Worm (Caenorhabditis elegans) whole organism, L1 larva: ENCODE data around the gene C38C3.4.

Experiments
- grh-1 ChIP-seq: fragments of 200-800 bp; sonication (Bioruptor generic); IDR thresholded peaks from 2 replicates; pipeline ENCODE4 v1.3.6; 2022; ENCODE audit warnings: missing genetic modification reagents, missing genetic modification characterization, missing compliant biosample characterization
- nhr-28 ChIP-seq: fragments of 150-350 bp; optimal IDR thresholded peaks from 2 replicates; lab custom pipeline; 2014; ENCODE audit warnings: missing biosample characterization, missing genetic modification characterization
- nhr-71 ChIP-seq: sonication (generic microtip); optimal IDR thresholded peaks from 2 replicates; lab custom pipeline; 2016; ENCODE audit warnings: mild to moderate bottlenecking, missing genetic modification characterization, moderate library complexity, missing compliant biosample characterization
- skn-1 ChIP-seq: fragments of 150-350 bp; optimal IDR thresholded peaks from 2 replicates; lab custom pipeline; 2014; ENCODE audit warnings: missing biosample characterization, missing genetic modification characterization
- unc-62 ChIP-seq: fragments of 150-350 bp; optimal IDR thresholded peaks from 2 replicates; lab custom pipeline; 2014; ENCODE audit warnings: missing biosample characterization, missing genetic modification reagents, missing genetic modification characterization
- ztf-4 ChIP-seq: fragments of 150-350 bp; optimal IDR thresholded peaks from 2 replicates; lab custom pipeline; 2014; ENCODE audit warnings: missing biosample characterization, missing genetic modification characterization

- TF ChIP-seq nhr-71 = no peak
- no peak for TF ChIP-seq skn-1
- TF ChIP-seq grh-1 (GFP tag; lab: Robert Waterston, UW) = no peak
- no peak for TF ChIP-seq nhr-28
- TF ChIP-seq unc-62 (GFP tag; lab: Kevin White, UChicago) = no peak
- TF ChIP-seq ztf-4 (tag; lab: Kevin White, UChicago) = no peak
These were observed 27.1 kb upstream of the C38C3.4 start, which contains the start of gene chil-14 for ce11 chrV:1454762-1455161.
